Worm (Caenorhabditis elegans) whole organism, L2 larva: ENCODE data around the gene srw-89.

ENCODE experiments used
- C34F6.9 ChIP-seq: fragments of 150-350 bp; optimal IDR thresholded peaks from 2 replicates; lab custom pipeline; 2014; ENCODE audit warnings: missing biosample characterization, missing genetic modification characterization
- F13H6.1 ChIP-seq: sonication (generic microtip); optimal IDR thresholded peaks from 2 replicates; lab custom pipeline; 2016; ENCODE audit warnings: missing genetic modification characterization, missing compliant biosample characterization
- R02D3.7 ChIP-seq: fragments of 150-350 bp; optimal IDR thresholded peaks from 2 replicates; lab custom pipeline; 2014; ENCODE audit warnings: missing biosample characterization, missing genetic modification characterization
- Y55F3AM.14 ChIP-seq: fragments of 200-800 bp; sonication (Bioruptor generic); optimal IDR thresholded peaks from 2 replicates; lab custom pipeline; 2018; ENCODE audit warnings: mild to moderate bottlenecking, missing genetic modification characterization, missing compliant biosample characterization
- ZK546.5 ChIP-seq: sonication (generic microtip); optimal IDR thresholded peaks from 2 replicates; lab custom pipeline; 2017; ENCODE audit warnings: missing biosample characterization, missing genetic modification characterization
- alr-1 ChIP-seq: fragments of 150-350 bp; optimal IDR thresholded peaks from 2 replicates; lab custom pipeline; 2014; ENCODE audit warnings: missing biosample characterization, missing genetic modification characterization
- blmp-1 ChIP-seq: sonication (generic microtip); optimal IDR thresholded peaks from 2 replicates; lab custom pipeline; 2017; ENCODE audit warnings: missing genetic modification characterization, mild to moderate bottlenecking, missing compliant biosample characterization, antibody characterized with exemption, moderate library complexity; ENCODE audit not compliant: insufficient read depth
- crh-2 ChIP-seq: sonication (generic microtip); optimal IDR thresholded peaks from 2 replicates; lab custom pipeline; 2017; ENCODE audit warnings: missing biosample characterization, missing genetic modification characterization
- dmd-4 ChIP-seq: sonication (generic microtip); optimal IDR thresholded peaks from 2 replicates; lab custom pipeline; 2017; ENCODE audit warnings: missing biosample characterization, missing genetic modification characterization
- elt-1 ChIP-seq: fragments of 150-350 bp; optimal IDR thresholded peaks from 2 replicates; lab custom pipeline; 2014; ENCODE audit warnings: missing biosample characterization, missing genetic modification characterization
- fos-1 ChIP-seq: fragments of 150-350 bp; optimal IDR thresholded peaks from 2 replicates; lab custom pipeline; 2014; ENCODE audit warnings: missing biosample characterization, missing genetic modification characterization
- lin-13 ChIP-seq: fragments of 150-350 bp; optimal IDR thresholded peaks from 2 replicates; lab custom pipeline; 2014; ENCODE audit warnings: missing biosample characterization, missing genetic modification reagents, missing genetic modification characterization
- lin-39 ChIP-seq: fragments of 150-350 bp; optimal IDR thresholded peaks from 2 replicates; lab custom pipeline; 2014; ENCODE audit warnings: missing biosample characterization, missing genetic modification reagents, missing genetic modification characterization
- lsy-2 ChIP-seq, 2 experiments: fragments of 150-350 bp in 1 of 2; sonication (generic microtip) in 1 of 2; optimal IDR thresholded peaks; 2 replicates each; lab custom pipeline; 2014 to 2017; ENCODE audit warnings: missing biosample characterization in 2 of 2, missing genetic modification characterization in 2 of 2
- mab-5 ChIP-seq: fragments of 150-350 bp; optimal IDR thresholded peaks from 2 replicates; lab custom pipeline; 2014; ENCODE audit warnings: missing biosample characterization, missing genetic modification characterization
- mbf-1 ChIP-seq: sonication (generic microtip); optimal IDR thresholded peaks from 2 replicates; lab custom pipeline; 2017; ENCODE audit warnings: missing biosample characterization, missing genetic modification characterization
- nhr-10 ChIP-seq: sonication (generic microtip); optimal IDR thresholded peaks from 2 replicates; lab custom pipeline; 2017; ENCODE audit warnings: missing biosample characterization, missing genetic modification characterization
- nhr-129 ChIP-seq: fragments of 150-350 bp; optimal IDR thresholded peaks from 2 replicates; lab custom pipeline; 2014; ENCODE audit warnings: missing biosample characterization, missing genetic modification characterization
- nhr-21 ChIP-seq: fragments of 150-350 bp; optimal IDR thresholded peaks from 2 replicates; lab custom pipeline; 2014; ENCODE audit warnings: missing biosample characterization, missing genetic modification characterization
- nhr-23 ChIP-seq: fragments of 150-350 bp; optimal IDR thresholded peaks from 2 replicates; lab custom pipeline; 2014; ENCODE audit warnings: missing biosample characterization, missing genetic modification reagents, missing genetic modification characterization
- nhr-25 ChIP-seq: fragments of 150-350 bp; sonication (generic microtip); optimal IDR thresholded peaks from 3 replicates; lab custom pipeline; 2014; ENCODE audit warnings: missing biosample characterization, missing genetic modification characterization
- nhr-6 ChIP-seq: fragments of 150-350 bp; optimal IDR thresholded peaks from 2 replicates; lab custom pipeline; 2014; ENCODE audit warnings: missing biosample characterization, missing genetic modification characterization
- nhr-77 ChIP-seq: fragments of 150-350 bp; optimal IDR thresholded peaks from 2 replicates; lab custom pipeline; 2014; ENCODE audit warnings: missing biosample characterization, missing genetic modification characterization
- peb-1 ChIP-seq: fragments of 150-350 bp; optimal IDR thresholded peaks from 2 replicates; lab custom pipeline; 2014; ENCODE audit warnings: missing biosample characterization, missing genetic modification characterization
- skn-1 ChIP-seq: sonication (generic microtip); optimal IDR thresholded peaks from 2 replicates; lab custom pipeline; 2017; ENCODE audit warnings: missing biosample characterization, missing genetic modification characterization
- sma-3 ChIP-seq: sonication (generic microtip); optimal IDR thresholded peaks from 2 replicates; lab custom pipeline; 2016; ENCODE audit warnings: missing genetic modification reagents, missing genetic modification characterization, missing compliant biosample characterization
- sma-9 ChIP-seq, 2 experiments: fragments of 150-350 bp in 1 of 2; sonication (generic microtip) in 1 of 2; optimal IDR thresholded peaks; 2 replicates each; lab custom pipeline; 2014 to 2016; ENCODE audit warnings: missing genetic modification characterization in 2 of 2, mild to moderate bottlenecking in 1 of 2, missing biosample characterization in 1 of 2, missing compliant biosample characterization in 1 of 2, missing genetic modification reagents in 1 of 2, moderate library complexity in 1 of 2
- snpc-4 ChIP-seq: fragments of 150-350 bp; optimal IDR thresholded peaks from 2 replicates; lab custom pipeline; 2014; ENCODE audit warnings: missing biosample characterization, missing genetic modification characterization
- unc-39 ChIP-seq: fragments of 150-350 bp; optimal IDR thresholded peaks from 2 replicates; lab custom pipeline; 2014; ENCODE audit warnings: missing biosample characterization, missing genetic modification characterization
- unc-55 ChIP-seq: fragments of 150-350 bp; sonication (generic microtip); optimal IDR thresholded peaks from 3 replicates; lab custom pipeline; 2014; ENCODE audit warnings: missing biosample characterization, missing genetic modification reagents, missing genetic modification characterization
- unc-62 ChIP-seq: fragments of 150-350 bp; optimal IDR thresholded peaks from 2 replicates; lab custom pipeline; 2014; ENCODE audit warnings: missing biosample characterization, missing genetic modification reagents, missing genetic modification characterization
- ztf-1 ChIP-seq: fragments of 200-800 bp; sonication (Bioruptor generic); conservative IDR thresholded peaks from 2 replicates; pipeline ENCODE4 v1.3.6; 2022; ENCODE audit warnings: missing genetic modification characterization, missing compliant biosample characterization
- ztf-11 ChIP-seq: sonication (generic microtip); optimal IDR thresholded peaks from 2 replicates; lab custom pipeline; 2017; ENCODE audit warnings: missing biosample characterization, missing genetic modification characterization
- ztf-4 ChIP-seq: fragments of 150-350 bp; optimal IDR thresholded peaks from 2 replicates; lab custom pipeline; 2014; ENCODE audit warnings: missing biosample characterization, missing genetic modification characterization

Gene srw-89

DNA sequence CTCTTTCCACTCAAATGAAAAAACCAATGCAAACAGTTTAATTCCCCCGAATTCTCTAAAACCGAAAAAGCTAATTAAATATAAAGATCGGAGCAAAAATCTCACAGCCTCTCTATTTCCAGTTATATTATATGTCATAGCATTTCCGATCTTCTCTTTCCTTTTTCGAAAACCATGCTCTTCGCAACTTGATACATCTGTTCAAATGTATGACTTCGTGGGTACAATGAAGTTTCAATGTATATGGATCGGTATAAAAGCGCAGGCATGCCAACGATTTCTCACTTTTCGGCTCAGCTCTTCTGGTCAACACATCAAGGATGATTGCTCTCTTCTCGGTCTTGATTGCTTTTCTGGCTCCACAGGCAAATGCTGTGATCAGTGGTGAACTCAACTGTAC lies 29.2 kb downstream of the srw-89 start, which contains the start of gene phat-7:
TSS of gene phat-7 (plus strand) at position 301 of the 400 bp plus-strand sequence.
- TF ChIP-seq lin-39 (tag; lab: Kevin White, UChicago) (no peak), nhr-23 (tag; lab: Kevin White, UChicago) (no peak), crh-2 (tag; lab: Kevin White, UChicago) (no peak), nhr-10 (tag; lab: Kevin White, UChicago) (no peak), C34F6.9 (no peak), dmd-4 (tag; lab: Kevin White, UChicago) (no peak), ztf-4 (no peak), nhr-77 (tag; lab: Kevin White, UChicago) (no peak), lsy-2 (tag; optimal IDR thresholded peaks at IDR 0.05; lab: Kevin White, UChicago) (no peak), unc-55 (GFP tag; lab: Kevin White, UChicago) (no peak)
- TF ChIP-seq, all 48 proteins: peak for 0

DNA sequence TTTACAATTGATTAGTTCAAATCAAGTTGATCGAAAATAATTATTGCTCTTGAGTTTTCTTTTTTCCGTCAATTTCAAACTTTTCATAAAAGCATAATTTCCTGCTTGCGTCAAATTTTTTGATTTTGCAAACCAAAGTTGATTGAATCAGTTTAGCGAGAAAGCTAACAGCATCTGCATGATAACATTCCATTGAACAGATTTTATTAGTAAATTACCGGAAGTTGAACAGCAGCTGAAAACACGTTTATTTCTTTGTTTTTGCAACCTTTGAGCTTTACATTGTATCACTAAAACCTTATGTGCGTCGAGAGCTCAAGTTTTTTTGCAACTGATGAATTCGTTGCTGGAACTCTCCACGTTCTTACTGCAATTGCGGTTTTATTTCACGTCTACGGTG lies 30.7 kb downstream of the srw-89 start, which contains the start of gene srh-169:
TSS of gene srh-169 (plus strand) at position 301 of the 400 bp plus-strand sequence.
- TF ChIP-seq nhr-77 (tag; lab: Kevin White, UChicago) (no peak), sma-9 (GFP tag; optimal IDR thresholded peaks at IDR 0.05; lab: Kevin White, UChicago) (no peak), sma-9 (tag; optimal IDR thresholded peaks at IDR 0.05; lab: Kevin White, UChicago) (no peak), F13H6.1 (tag; lab: Kevin White, UChicago) (no peak), C34F6.9 (no peak), snpc-4 (tag; lab: Kevin White, UChicago) (no peak), skn-1 (tag; lab: Kevin White, UChicago) (no peak), unc-62 (GFP tag; lab: Kevin White, UChicago) (no peak), sma-3 (GFP tag; lab: Kevin White, UChicago) (no peak), mbf-1 (tag; lab: Kevin White, UChicago) (no peak), blmp-1 (tag; lab: Kevin White, UChicago) (no peak), ZK546.5 (no peak), ztf-1 (GFP tag; lab: Robert Waterston, UW) (no peak), mab-5 (tag; lab: Kevin White, UChicago) (no peak), elt-1 (tag; lab: Kevin White, UChicago) (no peak), ztf-4 (no peak), peb-1 (tag; lab: Kevin White, UChicago) (no peak), nhr-6 (no peak), nhr-21 (no peak)
- TF ChIP-seq, all 48 proteins: peak for 0

DNA sequence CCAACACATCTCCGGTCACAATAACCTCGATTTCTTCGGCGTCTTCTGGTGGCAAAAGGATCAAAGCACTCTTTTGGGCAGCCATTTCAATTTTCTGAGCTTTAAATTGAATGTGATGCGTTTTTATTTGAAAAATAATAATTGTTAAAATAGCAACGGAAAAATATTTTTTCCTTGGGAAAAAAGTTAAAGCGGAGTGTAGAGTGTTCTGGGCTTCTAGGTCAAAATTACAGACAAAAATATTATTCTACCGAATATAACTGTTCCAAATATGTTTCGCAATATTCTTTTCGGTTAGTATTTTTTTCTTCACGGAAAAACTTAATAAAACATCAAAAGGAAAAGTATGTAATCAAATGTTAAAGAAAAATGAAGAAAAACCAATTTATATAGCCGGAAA lies 38.1 kb downstream of the srw-89 start, which contains the start of gene djr-1.2:
TSS of gene djr-1.2 (minus strand) at position 101 of the 400 bp plus-strand sequence.
- no peak for TF ChIP-seq lsy-2 (tag; optimal IDR thresholded peaks at IDR 0.05; lab: Kevin White, UChicago)
- TF ChIP-seq unc-39 (tag; lab: Kevin White, UChicago): no peak
- TF ChIP-seq nhr-10 (tag; lab: Kevin White, UChicago): no peak
- TF ChIP-seq nhr-129 (tag; lab: Kevin White, UChicago): no peak
- TF ChIP-seq ztf-1 (GFP tag; lab: Robert Waterston, UW): no peak
- TF ChIP-seq lin-13 (GFP tag; lab: Kevin White, UChicago): no peak
- TF ChIP-seq alr-1 (tag; lab: Kevin White, UChicago): no peak

DNA sequence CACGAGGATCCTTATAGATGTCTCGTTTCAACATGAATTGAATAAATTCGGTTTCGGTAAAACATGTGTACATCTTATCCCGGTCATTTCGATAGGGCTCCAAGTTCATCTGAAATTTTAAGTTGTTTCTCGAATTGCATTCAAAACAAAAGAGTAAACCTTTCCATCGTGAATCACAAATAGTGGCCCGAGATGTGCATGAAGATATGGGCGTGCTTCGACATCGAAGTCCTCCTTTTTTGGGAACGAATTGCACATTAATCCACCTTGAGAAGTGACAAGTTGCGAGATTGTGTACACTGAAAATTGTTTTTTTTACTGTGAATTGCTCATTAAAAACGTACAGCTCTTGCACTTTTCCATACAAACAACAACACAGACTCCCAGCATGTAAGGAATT lies 39.3 kb downstream of the srw-89 start:
- TF ChIP-seq nhr-77 (tag; lab: Kevin White, UChicago) (no peak), Y55F3AM.14 (no peak), fos-1 (tag; lab: Kevin White, UChicago) (no peak), unc-62 (GFP tag; lab: Kevin White, UChicago) (no peak), peb-1 (tag; lab: Kevin White, UChicago) (no peak), mbf-1 (tag; lab: Kevin White, UChicago) (no peak), R02D3.7 (tag; lab: Kevin White, UChicago) (no peak), mab-5 (tag; lab: Kevin White, UChicago) (no peak), skn-1 (tag; lab: Kevin White, UChicago) (no peak), nhr-25 (tag; lab: Kevin White, UChicago) (no peak), elt-1 (tag; lab: Kevin White, UChicago) (no peak), alr-1 (tag; lab: Kevin White, UChicago) (no peak), ztf-11 (tag; lab: Kevin White, UChicago) (no peak), lin-39 (tag; lab: Kevin White, UChicago) (no peak)
- TF ChIP-seq, all 48 proteins: peak for 0
